In the genomic region with DNA sequence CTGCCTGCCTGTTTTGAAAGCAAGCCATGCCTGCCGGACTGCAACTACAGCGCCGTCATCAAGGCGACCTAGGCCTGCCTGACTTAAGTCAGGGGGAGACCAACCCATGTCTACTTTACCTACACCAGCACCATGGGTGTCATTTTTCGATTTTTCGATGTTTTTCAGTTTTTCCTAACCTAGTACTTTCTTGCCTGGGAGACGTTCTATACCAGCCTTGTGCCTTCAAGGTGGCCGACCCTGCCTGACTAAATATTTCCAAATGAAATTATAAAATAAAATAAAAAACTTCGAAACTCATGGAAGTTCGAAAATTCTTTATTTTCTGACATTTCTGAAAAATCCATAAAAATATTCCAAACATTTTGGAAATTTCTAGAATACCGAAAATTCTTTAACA, we compare ENCODE assay signal across 2 worm cellular contexts.
TF ChIP-seq lines count a peak whose summit lies in the region.

No protein-coding gene starts in this region.

TF ChIP-seq in whole organism, L4 larva, 104 proteins besides CTCF, POLR2A, EP300 and RAD21:
- no peak for TF ChIP-seq cey-2 (tag; optimal IDR thresholded peaks at IDR 0.05; lab: Kevin White, UChicago; ENCODE audit: borderline replicate concordance, insufficient read depth)
- TF ChIP-seq D1046.2 (GFP tag; IDR thresholded peaks at IDR 0.05; lab: Robert Waterston, UW) = 0 out of 2 replicates have a peak, but pooled peaks have one; percentile 43
- TF ChIP-seq php-3 (GFP tag; IDR thresholded peaks at IDR 0.05; lab: Robert Waterston, UW) = no peak
- TF ChIP-seq aha-1 (tag; lab: Kevin White, UChicago) = peak; percentile 80
- peak in 1 of 2 experiments; percentile 90 for TF ChIP-seq unc-62 (GFP tag; optimal IDR thresholded peaks at IDR 0.05 in 1 of 2; lab: Kevin White, UChicago)
- TF ChIP-seq unc-62 (tag; optimal IDR thresholded peaks at IDR 0.05; lab: Kevin White, UChicago) = no peak
- no peak for TF ChIP-seq lin-1 (GFP tag; IDR thresholded peaks at IDR 0.05; lab: Robert Waterston, UW)
- no peak for TF ChIP-seq lsy-2 (tag; optimal IDR thresholded peaks at IDR 0.05; lab: Kevin White, UChicago)
- no peak for TF ChIP-seq nhr-25 (tag; optimal IDR thresholded peaks at IDR 0.05; lab: Kevin White, UChicago; ENCODE audit: borderline replicate concordance, insufficient read depth)
TF ChIP-seq in whole organism, L4 larva: peak in this region for 3.

TF ChIP-seq in whole organism, young adult, 124 proteins besides CTCF, POLR2A, EP300 and RAD21:
- TF ChIP-seq B0336.3 (GFP tag; IDR thresholded peaks at IDR 0.05; lab: Robert Waterston, UW) (no peak), mcd-1 (GFP tag; IDR thresholded peaks at IDR 0.05; lab: Robert Waterston, UW) (0 out of 2 replicates have a peak, but pooled peaks have one; percentile 13)
